Fruit fly (Drosophila melanogaster): Measurements from ENCODE around the gene Sfp24F.

The Sfp24F gene

DNA sequence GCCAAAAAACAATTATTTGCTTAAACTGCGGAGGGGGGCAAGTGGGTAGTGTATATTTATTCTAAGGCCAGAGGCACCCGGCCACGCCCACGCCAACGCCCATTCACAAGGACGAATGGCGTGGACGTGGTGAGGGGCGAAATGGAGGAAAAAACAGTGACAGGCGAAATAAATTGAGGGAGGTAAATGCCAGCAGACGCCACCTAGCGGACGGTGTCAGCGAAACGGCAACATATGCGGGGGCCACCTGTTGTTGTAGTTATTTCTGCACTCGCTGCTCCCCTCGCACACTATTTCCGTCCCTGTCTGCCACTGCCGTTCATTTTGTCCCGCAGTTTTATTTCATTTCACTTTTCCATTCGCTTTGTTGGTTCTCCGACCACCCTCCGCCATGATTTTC, 23.9 kb downstream of the Sfp24F start (continued):
- TF ChIP-seq CG10654 (GFP tag; optimal IDR thresholded peaks at IDR 0.05) (no peak), CG30020 (tag; optimal IDR thresholded peaks at IDR 0.05) (no peak), cg (GFP tag; optimal IDR thresholded peaks at IDR 0.05) (no peak), MESR4 (GFP tag; optimal IDR thresholded peaks at IDR 0.05) (no peak), chif (GFP tag; optimal IDR thresholded peaks at IDR 0.05) (no peak), Elba2 (GFP tag; optimal IDR thresholded peaks at IDR 0.05) (no peak), CG11696 (GFP tag; IDR thresholded peaks at IDR 0.05) (no peak), Side (GFP tag; optimal IDR thresholded peaks at IDR 0.05) (no peak), CG17612 (GFP tag; IDR thresholded peaks at IDR 0.05) (peak; percentile 65; the same call in 1 of the 2 replicates), Hr78 (GFP tag; optimal IDR thresholded peaks at IDR 0.05) (no peak), dpn (GFP tag; optimal IDR thresholded peaks at IDR 0.05) (peak in 1 of 2 experiments; percentile 4), D (optimal IDR thresholded peaks at IDR 0.05) (no peak), D (GFP tag; optimal IDR thresholded peaks at IDR 0.05) (peak; percentile 15), CG15514 (GFP tag; optimal IDR thresholded peaks at IDR 0.05) (no peak), CG12659 (GFP tag; optimal IDR thresholded peaks at IDR 0.05) (no peak), CG10366 (GFP tag; IDR thresholded peaks at IDR 0.05) (peak; percentile 38), CG4617 (GFP tag; optimal IDR thresholded peaks at IDR 0.05; ENCODE audit: borderline replicate concordance) (no peak), Ptx1 (GFP tag; IDR thresholded peaks at IDR 0.05) (peak; percentile 39; the same call in 1 of the 2 replicates), E2f1 (GFP tag; IDR thresholded peaks at IDR 0.05) (no peak), Usf (GFP tag; optimal IDR thresholded peaks at IDR 0.05) (no peak), fru (optimal IDR thresholded peaks at IDR 0.05) (no peak), CG11247 (GFP tag; IDR thresholded peaks at IDR 0.05) (peak; percentile 44; the same call in 1 of the 2 replicates), CG17829 (tag; optimal IDR thresholded peaks at IDR 0.05) (no peak), CG6765 (GFP tag; optimal IDR thresholded peaks at IDR 0.05) (no peak), hth (optimal IDR thresholded peaks at IDR 0.05) (no peak), CG13424 (tag; optimal IDR thresholded peaks at IDR 0.05) (no peak), CG31388 (GFP tag; optimal IDR thresholded peaks at IDR 0.05) (no peak), CG15601 (tag; optimal IDR thresholded peaks at IDR 0.05) (no peak), grau (tag; optimal IDR thresholded peaks at IDR 0.05) (no peak), CG4820 (GFP tag; optimal IDR thresholded peaks at IDR 0.05) (no peak), klu (GFP tag; IDR thresholded peaks at IDR 0.05) (no peak), gfzf (GFP tag; optimal IDR thresholded peaks at IDR 0.05) (no peak), CG32532 (GFP tag; IDR thresholded peaks at IDR 0.05) (peak; percentile 45; the same call in 1 of the 2 replicates), otp (GFP tag; IDR thresholded peaks at IDR 0.05) (0 out of 3 replicates have a peak, but pooled peaks have one; percentile 42), gcm2 (GFP tag; optimal IDR thresholded peaks at IDR 0.05) (no peak), odd (GFP tag; optimal IDR thresholded peaks at IDR 0.05) (no peak), Chrac-16 (GFP tag; optimal IDR thresholded peaks at IDR 0.05) (no peak), CG1024 (GFP tag; IDR thresholded peaks at IDR 0.05) (no peak), CG16813 (GFP tag; IDR thresholded peaks at IDR 0.05; ENCODE audit: partially characterized antibody) (no peak), Spps (tag; optimal IDR thresholded peaks at IDR 0.05) (no peak), BEAF-32 (GFP tag; optimal IDR thresholded peaks at IDR 0.05) (no peak), ash1 (GFP tag; optimal IDR thresholded peaks at IDR 0.05) (no peak), Fer3 (tag; optimal IDR thresholded peaks at IDR 0.05) (no peak), Awh (GFP tag; IDR thresholded peaks at IDR 0.05) (0 out of 2 replicates have a peak, but pooled peaks have one; percentile 20), Atf-2 (GFP tag; optimal IDR thresholded peaks at IDR 0.05) (no peak), Fer2 (tag; optimal IDR thresholded peaks at IDR 0.05) (no peak), CG12769 (tag; optimal IDR thresholded peaks at IDR 0.05) (no peak), Dip3 (GFP tag; optimal IDR thresholded peaks at IDR 0.05) (no peak), cad (GFP tag; optimal IDR thresholded peaks at IDR 0.05) (no peak), grn (GFP tag; optimal IDR thresholded peaks at IDR 0.05) (no peak), pum (GFP tag; optimal IDR thresholded peaks at IDR 0.05) (no peak), sna (GFP tag; IDR thresholded peaks at IDR 0.05; ENCODE audit: partially characterized antibody) (no peak)

Data from whole organism, embryonic.